Comparison of ENCODE assay signal across 2 worm cellular contexts in genomic region chrIV:9866865-9867264, ce11.
TF ChIP-seq lines count a peak whose summit lies in the region.

No protein-coding gene starts in this region.

TF ChIP-seq in whole organism, L1 larva, 84 proteins besides CTCF, POLR2A, EP300 and RAD21:
- TF ChIP-seq snu-23 (GFP tag; optimal IDR thresholded peaks at IDR 0.05; lab: Kevin White, UChicago), result no peak
- peak; percentile 59 for TF ChIP-seq nhr-20 (tag; optimal IDR thresholded peaks at IDR 0.05; lab: Kevin White, UChicago)
- no peak for TF ChIP-seq nhr-28 (tag; optimal IDR thresholded peaks at IDR 0.05; lab: Kevin White, UChicago)
- TF ChIP-seq skn-1 (tag; optimal IDR thresholded peaks at IDR 0.05; lab: Kevin White, UChicago), result no peak

TF ChIP-seq in whole organism, L4 larva, 104 proteins besides CTCF, POLR2A, EP300 and RAD21:
- TF ChIP-seq nhr-28 (tag; optimal IDR thresholded peaks at IDR 0.05; lab: Kevin White, UChicago) (peak; percentile 86), vab-7 (GFP tag; IDR thresholded peaks at IDR 0.05; lab: Robert Waterston, UW) (no peak), zag-1 (tag; optimal IDR thresholded peaks at IDR 0.05; lab: Kevin White, UChicago) (no peak)

Comparison
In these comparisons a context has a peak if more than half of its experiments do, and no peak if none do; other contexts are left out.
1. Of the 29 proteins assayed by ChIP-seq in both whole organism, L4 larva and whole organism, L1 larva: peak only in whole organism, L4 larva: nhr-28; only in whole organism, L1 larva: none; in both: none; in neither: 28.